Fruit fly (Drosophila melanogaster): ENCODE measurements around the gene CG43057.

DNA sequence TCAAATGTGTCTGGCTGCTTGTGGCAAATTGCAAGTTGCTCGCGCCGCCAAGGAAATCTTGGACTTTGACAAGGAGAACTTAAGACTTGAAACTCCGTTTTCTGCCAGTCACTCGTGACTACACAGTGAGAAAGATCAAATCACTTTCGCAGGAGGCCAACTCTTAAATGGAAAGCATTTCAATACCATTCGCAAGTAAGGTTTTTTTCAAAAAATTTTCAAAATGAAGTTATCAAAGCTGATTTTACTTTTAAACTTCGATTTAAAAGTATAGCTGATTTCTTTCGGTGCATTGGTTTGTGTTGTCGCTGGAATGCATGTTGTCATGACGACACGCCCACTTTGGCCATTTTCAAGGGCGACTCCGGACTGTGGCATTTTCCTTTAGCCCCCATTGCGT, 11.4 kb downstream of the CG43057 start:
- TF ChIP-seq CG11723 (GFP tag; optimal IDR thresholded peaks at IDR 0.05), result no peak
- no peak for TF ChIP-seq CG16863 (GFP tag; optimal IDR thresholded peaks at IDR 0.05)
- TF ChIP-seq CG4360 (GFP tag; IDR thresholded peaks at IDR 0.05), result no peak

Measured in whole organism, embryonic.